Fruit fly (Drosophila melanogaster): ENCODE measurements around the gene gro.

Gene gro

DNA sequence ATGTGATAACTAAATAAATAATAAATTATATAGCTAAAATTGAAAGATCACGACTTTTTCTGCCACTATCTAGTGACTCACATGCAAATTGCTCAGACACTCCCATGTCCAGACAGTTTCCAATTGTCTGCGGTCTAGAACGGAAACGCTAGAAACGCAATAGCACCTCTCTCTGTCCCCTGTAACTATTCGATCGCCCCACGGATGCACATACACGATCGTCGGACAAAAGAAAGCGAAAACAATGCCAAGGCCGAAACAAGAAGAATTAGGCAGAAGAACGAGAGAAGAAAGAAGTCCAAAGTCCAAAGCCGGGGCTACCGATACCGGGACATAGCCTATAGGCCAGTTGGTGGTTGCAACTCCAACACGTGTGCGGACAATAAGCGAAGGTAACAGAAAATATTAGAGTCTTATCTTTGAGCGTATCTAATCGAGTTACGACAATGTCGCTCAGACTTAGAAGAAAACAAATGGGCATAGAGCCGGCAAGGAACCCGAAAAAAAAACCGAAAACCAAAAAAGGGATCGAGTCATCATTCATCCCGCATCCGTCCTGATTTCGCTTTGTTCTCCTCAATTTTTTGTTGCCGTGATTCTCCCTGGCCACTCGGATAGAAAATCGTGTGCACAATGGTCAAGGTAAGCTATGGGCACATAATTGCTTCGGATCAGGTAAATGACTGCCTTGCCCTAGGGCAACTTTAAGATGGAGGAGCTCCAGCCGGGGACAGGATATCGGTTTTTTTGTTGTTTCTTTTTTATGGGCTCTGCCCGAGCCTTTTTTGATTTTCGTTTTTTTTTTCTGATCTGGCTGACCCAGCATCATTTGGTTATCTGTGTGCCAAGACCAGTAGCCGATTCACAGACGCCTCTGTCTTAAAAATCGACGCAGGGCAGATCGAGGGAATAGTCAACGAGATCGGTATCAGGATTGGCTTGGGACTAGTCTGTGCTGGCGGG lies 40.5 kb upstream of the gro start:
- no peak for TF ChIP-seq Clk (GFP tag; optimal IDR thresholded peaks at IDR 0.05)
- TF ChIP-seq kay (GFP tag; ENCODE audit: borderline replicate concordance): no peak
- TF ChIP-seq CG12768 (GFP tag; optimal IDR thresholded peaks at IDR 0.05): no peak

DNA sequence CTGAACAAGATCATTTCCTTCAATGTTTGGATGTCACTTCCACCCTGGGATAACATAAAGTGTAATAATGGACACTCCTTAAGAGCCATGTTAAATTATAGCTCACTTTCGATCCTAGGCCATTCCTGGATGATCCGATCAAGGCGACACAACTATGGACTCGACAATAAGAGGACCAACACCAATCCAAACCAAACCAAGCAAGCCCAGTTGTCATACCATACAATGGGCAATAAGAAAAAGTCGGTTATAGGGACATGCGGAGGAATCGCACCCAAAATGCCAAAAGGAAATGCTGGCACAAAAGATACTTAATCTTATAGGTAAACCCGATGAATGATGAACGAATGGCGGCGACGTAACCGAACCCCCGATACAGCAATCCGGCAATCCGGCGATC lies 39.5 kb upstream of the gro start:
- TF ChIP-seq CG7045 (GFP tag; optimal IDR thresholded peaks at IDR 0.05) (no peak), Crg-1 (GFP tag; optimal IDR thresholded peaks at IDR 0.05) (no peak), pad (GFP tag; optimal IDR thresholded peaks at IDR 0.05) (no peak), CG33017 (tag; optimal IDR thresholded peaks at IDR 0.05) (no peak), Mnt (GFP tag; optimal IDR thresholded peaks at IDR 0.05) (no peak), Clk (GFP tag; optimal IDR thresholded peaks at IDR 0.05) (no peak), ovo (GFP tag; optimal IDR thresholded peaks at IDR 0.05) (no peak)

DNA sequence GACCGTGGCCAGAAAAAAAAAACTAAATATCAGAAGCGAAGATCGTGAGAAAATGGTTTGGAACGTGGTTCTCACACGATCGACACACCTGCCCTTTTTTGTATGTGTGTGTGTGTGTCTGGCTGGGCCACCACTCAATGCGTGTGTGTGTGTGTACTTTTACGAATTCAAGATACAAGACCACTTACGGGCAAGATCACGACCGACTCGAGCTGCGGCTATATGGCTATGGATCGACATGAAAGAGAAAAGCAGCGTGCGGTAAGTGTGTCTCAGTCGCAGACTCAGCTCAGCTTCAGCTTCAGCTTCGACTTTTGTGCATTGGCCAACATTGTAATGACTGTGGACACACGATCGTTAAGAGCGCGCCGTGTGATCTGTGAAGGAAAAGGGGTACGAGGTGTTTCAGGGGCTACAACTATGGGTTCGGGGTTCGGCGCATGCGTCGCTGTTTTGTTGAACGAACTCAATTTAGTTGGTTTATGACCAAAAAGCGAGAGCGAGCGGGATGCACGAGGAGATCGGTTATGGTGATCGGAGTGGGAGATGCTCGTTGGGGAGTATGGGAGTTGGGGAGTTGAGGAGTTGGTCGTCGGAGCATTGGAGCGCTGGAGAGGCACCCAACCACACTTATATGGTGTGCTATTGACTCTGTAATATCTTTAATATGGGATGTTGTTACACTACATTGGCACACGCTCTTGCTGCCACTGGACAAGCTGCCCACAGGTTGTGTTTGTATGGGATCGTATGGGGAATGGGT lies 38.8 kb upstream of the gro start:
- TF ChIP-seq pad (GFP tag; optimal IDR thresholded peaks at IDR 0.05): no peak
- TF ChIP-seq ovo (GFP tag; optimal IDR thresholded peaks at IDR 0.05): no peak

DNA sequence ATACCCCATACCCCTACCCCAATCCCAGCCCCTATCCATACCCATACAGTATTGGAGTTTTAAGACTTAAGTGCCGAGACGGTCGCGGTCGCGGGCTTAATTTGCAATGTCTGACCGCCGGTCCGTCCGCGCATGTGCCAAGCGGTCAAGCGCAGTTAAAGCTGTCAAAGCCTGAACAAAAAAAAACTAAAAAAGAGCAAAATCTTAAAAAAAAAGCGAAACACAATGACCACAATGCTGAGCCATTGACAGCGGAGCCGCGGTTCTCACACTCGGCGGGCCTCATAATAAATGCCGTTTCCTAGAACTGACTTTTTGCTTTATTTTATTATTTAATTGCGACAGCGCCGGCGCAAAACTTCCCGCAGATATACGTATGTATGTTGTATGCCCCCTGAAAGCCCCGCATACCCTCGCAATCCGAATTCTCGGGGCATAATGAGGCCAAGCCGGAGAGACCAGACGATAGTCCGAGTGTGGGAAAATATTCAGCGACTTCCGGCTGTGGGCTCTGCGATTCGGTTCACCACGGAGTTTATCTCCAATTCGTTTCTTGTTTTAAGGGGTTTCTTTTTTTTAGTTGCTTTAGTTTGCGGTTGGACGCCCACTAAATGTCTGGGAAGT lies 37.0 kb upstream of the gro start:
- TF ChIP-seq tj (GFP tag; optimal IDR thresholded peaks at IDR 0.05): peak; percentile 42
- no peak for TF ChIP-seq kay (GFP tag; ENCODE audit: borderline replicate concordance)
- TF ChIP-seq CG12768 (GFP tag; optimal IDR thresholded peaks at IDR 0.05): no peak
- no peak for TF ChIP-seq Crg-1 (GFP tag; optimal IDR thresholded peaks at IDR 0.05)

DNA sequence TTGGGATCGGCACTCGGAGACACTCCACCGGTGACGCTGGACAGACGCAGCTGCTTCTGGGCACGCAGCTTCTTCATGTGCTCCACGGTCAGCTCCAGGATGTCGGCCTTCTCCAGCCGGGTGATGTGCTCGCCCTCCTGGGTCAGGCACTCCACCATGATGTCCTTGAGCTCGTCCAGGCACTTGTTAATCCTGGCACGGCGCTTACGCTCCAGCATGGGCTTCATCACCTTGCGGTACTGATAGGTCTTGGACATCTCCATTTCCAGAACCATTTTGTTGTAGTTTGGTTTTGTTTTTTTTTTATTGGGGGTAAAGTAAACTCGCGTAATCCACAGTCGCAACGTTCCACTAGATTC lies 35.9 kb upstream of the gro start:
- TF ChIP-seq CG11617 (GFP tag; optimal IDR thresholded peaks at IDR 0.05): no peak
- TF ChIP-seq CG7045 (GFP tag; optimal IDR thresholded peaks at IDR 0.05): no peak
- TF ChIP-seq cnc (optimal IDR thresholded peaks at IDR 0.05): no peak
- no peak for TF ChIP-seq CG12768 (GFP tag; optimal IDR thresholded peaks at IDR 0.05)
- TF ChIP-seq cic (GFP tag; optimal IDR thresholded peaks at IDR 0.05): no peak
- TF ChIP-seq CG5204 (GFP tag; optimal IDR thresholded peaks at IDR 0.05): no peak

DNA sequence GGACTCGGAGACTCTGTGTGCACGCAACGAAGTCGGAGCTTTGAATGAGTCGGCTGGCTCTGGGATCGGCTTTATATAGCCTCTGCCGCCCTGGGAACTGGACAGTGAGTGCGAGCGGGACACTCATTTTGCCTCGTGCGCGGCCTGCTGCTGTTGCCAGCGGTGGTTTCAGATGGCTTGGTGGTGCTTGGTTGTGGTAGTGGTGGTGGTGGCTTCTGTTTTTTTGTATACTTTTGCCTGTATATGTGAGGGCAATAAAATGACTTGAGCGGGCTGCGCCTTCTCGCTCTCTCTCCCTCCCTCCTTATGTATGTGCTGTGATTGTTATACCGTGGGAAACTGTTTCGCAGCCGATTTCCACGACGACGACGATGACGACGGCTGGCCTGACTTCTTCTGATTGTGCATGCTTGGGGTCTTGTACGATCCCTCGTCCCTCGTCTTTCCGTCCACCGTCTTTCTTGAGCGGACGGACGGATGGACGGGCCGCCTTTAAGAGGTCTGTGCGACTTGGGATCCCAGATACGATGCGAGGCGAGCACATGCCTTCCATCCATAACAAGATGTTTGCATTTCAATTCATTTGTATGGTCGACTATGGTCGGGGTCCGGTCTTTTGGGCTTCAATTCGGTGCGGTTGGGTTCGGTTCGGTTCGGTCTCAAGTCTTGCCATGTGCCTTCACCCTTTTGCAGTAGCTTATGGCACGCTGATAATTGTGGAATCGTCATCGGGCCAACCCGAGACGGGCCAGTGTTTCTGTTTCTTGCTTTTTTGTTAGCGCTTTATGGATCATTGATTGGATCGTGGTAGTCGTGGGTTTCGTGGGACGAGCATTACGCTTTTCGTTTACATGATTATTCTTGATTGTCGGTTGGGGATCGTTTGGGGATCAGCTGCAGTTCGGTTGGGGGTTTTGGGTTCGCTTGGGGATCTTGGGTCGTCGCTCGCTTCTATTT lies 35.3 kb upstream of the gro start:
- TF ChIP-seq CG12768 (GFP tag; optimal IDR thresholded peaks at IDR 0.05) (peak; percentile 46), ovo (GFP tag; optimal IDR thresholded peaks at IDR 0.05) (no peak), cnc (optimal IDR thresholded peaks at IDR 0.05) (no peak), Crg-1 (GFP tag; optimal IDR thresholded peaks at IDR 0.05) (no peak), Clk (GFP tag; optimal IDR thresholded peaks at IDR 0.05) (no peak), Mnt (GFP tag; optimal IDR thresholded peaks at IDR 0.05) (peak; percentile 31), tj (GFP tag; optimal IDR thresholded peaks at IDR 0.05) (peak; percentile 79)

DNA sequence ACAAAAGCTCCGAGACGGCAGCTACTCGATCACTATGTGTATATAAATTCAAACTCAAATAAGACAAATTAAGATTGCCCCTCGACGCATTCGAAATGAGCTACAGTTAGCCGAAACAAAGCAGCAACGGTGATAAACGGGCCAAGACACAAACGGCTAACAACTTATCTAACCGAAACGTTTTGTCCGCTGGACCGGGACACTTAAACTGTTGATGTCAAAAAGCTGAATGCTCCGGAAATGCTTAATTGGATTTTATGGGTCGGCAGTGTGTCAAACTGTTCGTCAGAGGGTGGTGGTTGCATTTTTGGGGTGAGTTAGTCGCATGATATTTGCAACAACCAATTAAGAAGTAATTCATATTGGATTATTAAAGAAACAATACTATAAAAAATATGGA lies 34.2 kb upstream of the gro start:
- TF ChIP-seq Mnt (GFP tag; optimal IDR thresholded peaks at IDR 0.05): no peak
- no peak for TF ChIP-seq CG1620 (GFP tag; optimal IDR thresholded peaks at IDR 0.05)
- TF ChIP-seq CG11617 (GFP tag; optimal IDR thresholded peaks at IDR 0.05): no peak
- TF ChIP-seq tj (GFP tag; optimal IDR thresholded peaks at IDR 0.05): no peak

DNA sequence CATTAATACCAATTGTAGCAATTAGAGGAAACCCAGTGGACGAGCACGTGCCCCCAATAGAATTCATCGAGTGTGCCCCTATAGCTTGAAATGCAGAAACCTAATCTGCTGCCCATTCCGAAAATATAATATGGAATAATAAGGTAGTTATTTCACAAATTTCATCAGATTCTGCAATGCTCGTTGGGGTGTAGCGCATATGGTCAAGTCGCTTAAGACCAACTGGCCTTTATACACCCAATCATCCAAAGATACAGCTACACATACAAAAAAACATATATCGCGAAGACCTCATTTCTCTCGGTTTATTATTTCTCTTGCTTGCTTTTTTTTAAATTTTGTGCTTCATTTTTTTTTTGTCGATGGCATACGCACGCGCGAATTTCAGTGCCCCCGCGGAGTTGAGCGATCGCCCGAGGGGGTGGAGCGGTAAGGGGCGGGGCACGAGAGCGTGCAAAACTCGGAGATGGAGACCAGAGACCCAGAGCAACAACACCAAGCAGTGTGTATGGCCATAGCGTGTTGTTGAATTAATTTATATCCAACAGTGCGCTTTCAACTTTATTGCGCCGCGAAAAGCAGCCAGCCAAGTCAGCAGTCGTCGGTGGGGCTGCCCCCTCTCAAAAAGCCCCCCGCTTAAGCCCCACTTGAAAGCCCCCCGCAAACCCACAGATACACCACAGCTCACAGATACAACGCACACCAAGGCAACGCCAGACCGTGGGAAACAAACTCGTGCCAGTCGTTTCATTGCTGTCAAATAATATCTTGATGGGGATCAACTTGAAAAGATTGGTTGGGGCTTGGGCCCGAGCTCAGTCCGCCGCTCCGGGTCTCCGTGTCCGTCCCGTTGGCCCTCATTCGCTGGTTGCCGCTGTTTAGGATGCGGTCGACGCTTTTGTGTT lies 33.3 kb upstream of the gro start:
- TF ChIP-seq toe (GFP tag; optimal IDR thresholded peaks at IDR 0.05) (no peak), kay (GFP tag; ENCODE audit: borderline replicate concordance) (no peak), CG7101 (tag; optimal IDR thresholded peaks at IDR 0.05) (no peak), CG12768 (GFP tag; optimal IDR thresholded peaks at IDR 0.05) (peak; percentile 76), Crg-1 (GFP tag; optimal IDR thresholded peaks at IDR 0.05) (no peak), CG11617 (GFP tag; optimal IDR thresholded peaks at IDR 0.05) (no peak), Hr96 (GFP tag; optimal IDR thresholded peaks at IDR 0.05) (no peak), ovo (GFP tag; optimal IDR thresholded peaks at IDR 0.05) (peak; percentile 3), pad (GFP tag; optimal IDR thresholded peaks at IDR 0.05) (peak; percentile 82), cnc (optimal IDR thresholded peaks at IDR 0.05) (no peak), Mnt (GFP tag; optimal IDR thresholded peaks at IDR 0.05) (no peak), cic (GFP tag; optimal IDR thresholded peaks at IDR 0.05) (peak; percentile 21), CG5204 (GFP tag; optimal IDR thresholded peaks at IDR 0.05) (no peak), CG1620 (GFP tag; optimal IDR thresholded peaks at IDR 0.05) (no peak), Clk (GFP tag; optimal IDR thresholded peaks at IDR 0.05) (no peak), tj (GFP tag; optimal IDR thresholded peaks at IDR 0.05) (peak; percentile 100), CG7045 (GFP tag; optimal IDR thresholded peaks at IDR 0.05) (no peak), CG33017 (tag; optimal IDR thresholded peaks at IDR 0.05) (no peak), bab1 (GFP tag; optimal IDR thresholded peaks at IDR 0.05) (no peak), CG14711 (tag; optimal IDR thresholded peaks at IDR 0.05) (no peak)

Measured in whole organism, adult.